Fruit fly (Drosophila melanogaster): ENCODE data around the gene ssp3.
A peak's percentile ranks its signal among the peaks of the same experiment; 100 is the strongest.

dm6 chr2L:18900976-18901375 is 42.8 kb downstream of the ssp3 start:
- no peak for TF ChIP-seq Eip93F (GFP tag; optimal IDR thresholded peaks at IDR 0.05)
- no peak for TF ChIP-seq CG8319 (GFP tag; optimal IDR thresholded peaks at IDR 0.05)
- peak; percentile 27 for TF ChIP-seq Hr39 (GFP tag; optimal IDR thresholded peaks at IDR 0.05)
